Worm (Caenorhabditis elegans) whole organism, late embryonic: ENCODE measurements around the gene eak-7.

Experiments
- C08G9.2 ChIP-seq: sonication (generic microtip); optimal IDR thresholded peaks from 2 replicates; lab custom pipeline; 2016; ENCODE audit warnings: mild to moderate bottlenecking, missing genetic modification characterization, moderate library complexity, missing compliant biosample characterization
- F13H6.1 ChIP-seq: sonication (generic microtip); optimal IDR thresholded peaks from 2 replicates; lab custom pipeline; 2016; ENCODE audit warnings: missing genetic modification characterization, missing compliant biosample characterization
- K02D7.2 ChIP-seq: sonication (generic microtip); optimal IDR thresholded peaks from 2 replicates; lab custom pipeline; 2017; ENCODE audit warnings: mild to moderate bottlenecking, missing genetic modification characterization, missing compliant biosample characterization
- K09A11.1 ChIP-seq: sonication (generic microtip); optimal IDR thresholded peaks from 2 replicates; lab custom pipeline; 2017; ENCODE audit warnings: antibody characterized with exemption, mild to moderate bottlenecking, missing genetic modification characterization, missing compliant biosample characterization; ENCODE audit not compliant: insufficient read depth
- ceh-14 ChIP-seq: sonication (generic microtip); optimal IDR thresholded peaks from 2 replicates; lab custom pipeline; 2016; ENCODE audit warnings: missing genotype, missing genetic modification characterization, missing compliant biosample characterization
- ceh-19 ChIP-seq: fragments of 200-800 bp; sonication (Bioruptor generic); optimal IDR thresholded peaks from 2 replicates; lab custom pipeline; 2018; ENCODE audit warnings: mild to moderate bottlenecking, missing genetic modification characterization, missing compliant biosample characterization
- ceh-24 ChIP-seq: sonication (generic microtip); optimal IDR thresholded peaks from 2 replicates; lab custom pipeline; 2016; ENCODE audit warnings: mild to moderate bottlenecking, missing genetic modification characterization, missing compliant biosample characterization
- ceh-34 ChIP-seq: sonication (generic microtip); optimal IDR thresholded peaks from 2 replicates; lab custom pipeline; 2016; ENCODE audit warnings: mild to moderate bottlenecking, missing genetic modification characterization, missing compliant biosample characterization
- ceh-45 ChIP-seq: fragments of 200-800 bp; sonication (Bioruptor generic); IDR thresholded peaks from 2 replicates; pipeline ENCODE4 v1.3.6; 2022; ENCODE audit warnings: missing genetic modification reagents, missing genetic modification characterization, missing compliant biosample characterization
- ceh-48 ChIP-seq: sonication (generic microtip); optimal IDR thresholded peaks from 2 replicates; lab custom pipeline; 2016; ENCODE audit warnings: missing genetic modification characterization, inconsistent platforms, missing compliant biosample characterization
- ceh-9 ChIP-seq: sonication (generic microtip); optimal IDR thresholded peaks from 2 replicates; lab custom pipeline; 2016; ENCODE audit warnings: mild to moderate bottlenecking, missing genetic modification characterization, inconsistent platforms, missing compliant biosample characterization
- dmd-4 ChIP-seq: sonication (generic microtip); optimal IDR thresholded peaks from 2 replicates; lab custom pipeline; 2016; ENCODE audit warnings: borderline replicate concordance, missing genetic modification characterization, missing compliant biosample characterization
- dve-1 ChIP-seq: sonication (generic microtip); optimal IDR thresholded peaks from 2 replicates; lab custom pipeline; 2017; ENCODE audit warnings: antibody characterized with exemption, mild to moderate bottlenecking, missing genetic modification characterization, missing compliant biosample characterization
- elt-2 ChIP-seq: sonication (generic microtip); optimal IDR thresholded peaks from 2 replicates; lab custom pipeline; 2016; ENCODE audit warnings: missing genetic modification reagents, missing genetic modification characterization, missing compliant biosample characterization
- eyg-1 ChIP-seq: sonication (generic microtip); optimal IDR thresholded peaks from 2 replicates; lab custom pipeline; 2016; ENCODE audit warnings: missing genotype, missing genetic modification characterization, missing compliant biosample characterization
- fkh-10 ChIP-seq: fragments of 150-350 bp; optimal IDR thresholded peaks from 2 replicates; lab custom pipeline; 2014; ENCODE audit warnings: missing biosample characterization, missing genetic modification reagents, missing genetic modification characterization
- hlh-30 ChIP-seq: sonication (generic microtip); optimal IDR thresholded peaks from 2 replicates; lab custom pipeline; 2017; ENCODE audit warnings: antibody characterized with exemption, missing genetic modification characterization, missing compliant biosample characterization; ENCODE audit not compliant: insufficient read depth
- nhr-232 ChIP-seq: sonication (generic microtip); optimal IDR thresholded peaks from 2 replicates; lab custom pipeline; 2016; ENCODE audit warnings: missing genetic modification characterization, missing compliant biosample characterization
- odd-2 ChIP-seq: sonication (generic microtip); optimal IDR thresholded peaks from 2 replicates; lab custom pipeline; 2017; ENCODE audit warnings: antibody characterized with exemption, mild to moderate bottlenecking, missing genetic modification characterization, missing compliant biosample characterization
- pag-3 ChIP-seq: sonication (generic microtip); optimal IDR thresholded peaks from 2 replicates; lab custom pipeline; 2016; ENCODE audit warnings: missing compliant biosample characterization, missing genetic modification characterization, borderline replicate concordance
- pat-9 ChIP-seq: fragments of 200-800 bp; sonication (Bioruptor generic); optimal IDR thresholded peaks from 2 replicates; lab custom pipeline; 2018; ENCODE audit warnings: mild to moderate bottlenecking, missing genetic modification characterization, moderate library complexity, missing compliant biosample characterization
- pha-2 ChIP-seq: sonication (generic microtip); optimal IDR thresholded peaks from 2 replicates; lab custom pipeline; 2017; ENCODE audit warnings: mild to moderate bottlenecking, missing genetic modification characterization, missing compliant biosample characterization
- pros-1 ChIP-seq: fragments of 150-350 bp; optimal IDR thresholded peaks from 2 replicates; lab custom pipeline; 2014; ENCODE audit warnings: missing biosample characterization, missing genetic modification reagents, missing genetic modification characterization
- ref-2 ChIP-seq: sonication (generic microtip); optimal IDR thresholded peaks from 2 replicates; lab custom pipeline; 2016; ENCODE audit warnings: missing genetic modification characterization, missing compliant biosample characterization
- sdc-2 ChIP-seq: sonication (generic microtip); optimal IDR thresholded peaks from 2 replicates; lab custom pipeline; 2016; ENCODE audit warnings: missing genotype, missing genetic modification characterization, missing compliant biosample characterization
- sox-2 ChIP-seq: fragments of 200-800 bp; sonication (Bioruptor generic); IDR thresholded peaks from 2 replicates; pipeline ENCODE4 v1.3.6; 2022; ENCODE audit warnings: missing genetic modification reagents, missing genetic modification characterization, missing compliant biosample characterization
- sox-4 ChIP-seq: sonication (generic microtip); optimal IDR thresholded peaks from 2 replicates; lab custom pipeline; 2017; ENCODE audit warnings: mild to moderate bottlenecking, missing genetic modification characterization, inconsistent platforms, missing compliant biosample characterization
- tbx-2 ChIP-seq: sonication (generic microtip); optimal IDR thresholded peaks from 2 replicates; lab custom pipeline; 2016; ENCODE audit warnings: missing genetic modification characterization, missing compliant biosample characterization
- tbx-7 ChIP-seq: sonication (generic microtip); optimal IDR thresholded peaks from 2 replicates; lab custom pipeline; 2016; ENCODE audit warnings: missing genotype, missing genetic modification characterization, missing compliant biosample characterization
- unc-3 ChIP-seq, 2 experiments: fragments of 200-800 bp in 1 of 2; sonication (Bioruptor generic) in 1 of 2; sonication (generic microtip) in 1 of 2; conservative IDR thresholded peaks in 1 of 2; optimal IDR thresholded peaks in 1 of 2; 2 replicates each; pipeline versions ENCODE4 v1.3.6 to Lab custom; 2016 to 2022; ENCODE audit warnings: missing compliant biosample characterization in 2 of 2, missing genetic modification characterization in 2 of 2, missing genetic modification reagents in 1 of 2
- unc-86 ChIP-seq: sonication (generic microtip); optimal IDR thresholded peaks from 2 replicates; lab custom pipeline; 2016; ENCODE audit warnings: missing genetic modification characterization, missing compliant biosample characterization
- ztf-16 ChIP-seq: sonication (generic microtip); optimal IDR thresholded peaks from 2 replicates; lab custom pipeline; 2017; ENCODE audit warnings: missing genetic modification characterization, missing compliant biosample characterization

The eak-7 gene

ce11 chrIV:12615122-12615745 lies 49.5 kb upstream of the eak-7 start (continued):
- peak; percentile 61 for TF ChIP-seq tbx-2 (tag; lab: Kevin White, UChicago)
- peak; percentile 0 for TF ChIP-seq ref-2
- no peak for TF ChIP-seq ceh-45
- peak; percentile 0 for TF ChIP-seq dve-1
- no peak for TF ChIP-seq ceh-24 (tag; lab: Kevin White, UChicago)
- no peak for TF ChIP-seq K02D7.2 (tag; lab: Kevin White, UChicago)
- TF ChIP-seq pha-2 (tag; lab: Kevin White, UChicago), result no peak
- no peak for TF ChIP-seq pros-1 (tag; lab: Kevin White, UChicago)
- no peak for TF ChIP-seq tbx-7

- TF ChIP-seq K09A11.1 (tag; lab: Kevin White, UChicago) (no peak), sox-4 (no peak), fkh-10 (GFP tag; lab: Kevin White, UChicago) (no peak), ceh-19 (GFP tag; lab: Kevin White, UChicago) (no peak)
Observed at ce11 chrIV:12614624-12615023, 48.8 kb upstream of the eak-7 start, which contains the start of gene efa-6. efa-6 (minus strand) TSS chrIV:12614724.

- TF ChIP-seq unc-86 (no peak), C08G9.2 (tag; lab: Kevin White, UChicago) (no peak), pag-3 (no peak)
Observed at ce11 chrIV:12605401-12605800, 39.6 kb upstream of the eak-7 start, which contains the start of gene Y55D9A.2. Y55D9A.2 (minus strand) TSS chrIV:12605431.

- TF ChIP-seq hlh-30, result no peak
- no peak for TF ChIP-seq sox-2
- TF ChIP-seq ceh-45, result no peak
- TF ChIP-seq nhr-232 (tag; lab: Kevin White, UChicago), result no peak
Observed at ce11 chrIV:12600941-12601340, 35.2 kb upstream of the eak-7 start.

- TF ChIP-seq odd-2 (tag; lab: Kevin White, UChicago) (no peak), elt-2 (tag; lab: Kevin White, UChicago) (peak; percentile 60)
- TF ChIP-seq, all 69 proteins: peak for 1
Observed at ce11 chrIV:12599158-12599557, 33.4 kb upstream of the eak-7 start, which contains the start of gene pgp-1. pgp-1 (minus strand) TSS chrIV:12599169.

ce11 chrIV:12596960-12597359 lies 31.2 kb upstream of the eak-7 start:
- TF ChIP-seq ceh-34 (tag; lab: Kevin White, UChicago) (no peak), hlh-30 (no peak), ceh-48 (tag; lab: Kevin White, UChicago) (no peak), nhr-232 (tag; lab: Kevin White, UChicago) (no peak), eyg-1 (no peak), ceh-45 (no peak), pat-9 (tag; lab: Kevin White, UChicago) (no peak), elt-2 (tag; lab: Kevin White, UChicago) (no peak), dmd-4 (tag; lab: Kevin White, UChicago) (no peak), sox-4 (no peak), ztf-16 (tag; lab: Kevin White, UChicago) (no peak), K02D7.2 (tag; lab: Kevin White, UChicago) (no peak), ceh-14 (no peak), unc-3 (GFP tag; conservative IDR thresholded peaks at IDR 0.05; lab: Robert Waterston, UW) (no peak), unc-3 (tag; optimal IDR thresholded peaks at IDR 0.05; lab: Kevin White, UChicago) (no peak), ceh-9 (tag; lab: Kevin White, UChicago) (no peak), sdc-2 (tag; lab: Kevin White, UChicago) (no peak), F13H6.1 (no peak)
- TF ChIP-seq, all 69 proteins: peak for 0
